Worm (Caenorhabditis elegans): ENCODE results near the gene fbxb-76.

fbxb-76 gene

DNA sequence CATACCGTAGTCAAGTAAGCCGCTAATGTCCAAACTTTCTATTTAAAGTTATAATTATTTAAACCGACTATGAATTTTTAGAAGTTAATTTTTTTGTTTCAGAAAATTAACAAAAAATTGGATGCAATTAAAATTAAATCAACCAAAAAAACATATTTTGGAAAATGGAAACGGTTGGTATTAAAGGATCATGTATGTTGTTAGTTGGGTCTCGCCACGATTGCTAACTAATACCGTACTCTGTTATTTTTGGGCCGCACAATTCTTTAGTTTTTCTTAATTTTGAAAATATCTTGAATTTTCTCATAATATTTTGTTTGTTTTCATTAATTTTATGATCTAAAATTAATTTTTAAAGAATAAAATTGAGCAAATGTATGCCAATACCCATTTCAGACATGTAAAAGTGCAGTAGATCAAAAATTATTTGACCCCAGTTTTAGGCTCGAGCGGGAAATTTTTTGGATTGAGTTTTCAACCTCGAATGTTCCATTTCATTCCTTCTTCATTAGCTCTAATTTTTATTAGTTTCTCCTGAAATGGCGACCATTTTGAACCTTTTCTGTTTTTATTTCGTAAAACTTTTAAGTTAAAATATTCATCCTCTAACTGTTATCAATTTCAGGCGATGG lies 6.7 kb downstream of the fbxb-76 start, which contains the start of gene cbd-1:
Gene cbd-1 (plus strand): TSS at position 626 of the 632 bp plus-strand sequence.
- no peak for TF ChIP-seq unc-62 (GFP tag; optimal IDR thresholded peaks at IDR 0.05)

DNA sequence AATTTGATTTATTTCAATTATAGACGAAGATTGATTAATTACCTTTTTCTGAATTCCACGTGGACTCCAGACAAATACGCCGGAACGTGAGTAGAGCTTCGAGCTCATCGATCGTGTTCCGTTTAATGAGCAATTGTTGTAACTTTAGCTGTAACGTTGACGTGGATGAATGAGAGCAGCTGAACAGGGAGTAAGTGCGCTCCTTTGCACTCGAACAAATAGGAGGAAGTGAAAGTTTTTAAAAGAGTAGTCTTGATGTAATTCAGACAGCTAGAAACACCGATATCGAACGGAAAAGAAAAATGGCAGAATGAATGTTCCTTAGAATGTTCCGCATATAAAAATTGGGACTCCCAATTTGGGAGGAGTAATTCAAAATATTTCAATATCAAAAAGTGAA lies 7.5 kb downstream of the fbxb-76 start, which contains the start of gene sec-31:
Gene sec-31 (minus strand): TSS at position 148 of the 400 bp plus-strand sequence.
- no peak for TF ChIP-seq unc-62 (GFP tag; optimal IDR thresholded peaks at IDR 0.05)

DNA sequence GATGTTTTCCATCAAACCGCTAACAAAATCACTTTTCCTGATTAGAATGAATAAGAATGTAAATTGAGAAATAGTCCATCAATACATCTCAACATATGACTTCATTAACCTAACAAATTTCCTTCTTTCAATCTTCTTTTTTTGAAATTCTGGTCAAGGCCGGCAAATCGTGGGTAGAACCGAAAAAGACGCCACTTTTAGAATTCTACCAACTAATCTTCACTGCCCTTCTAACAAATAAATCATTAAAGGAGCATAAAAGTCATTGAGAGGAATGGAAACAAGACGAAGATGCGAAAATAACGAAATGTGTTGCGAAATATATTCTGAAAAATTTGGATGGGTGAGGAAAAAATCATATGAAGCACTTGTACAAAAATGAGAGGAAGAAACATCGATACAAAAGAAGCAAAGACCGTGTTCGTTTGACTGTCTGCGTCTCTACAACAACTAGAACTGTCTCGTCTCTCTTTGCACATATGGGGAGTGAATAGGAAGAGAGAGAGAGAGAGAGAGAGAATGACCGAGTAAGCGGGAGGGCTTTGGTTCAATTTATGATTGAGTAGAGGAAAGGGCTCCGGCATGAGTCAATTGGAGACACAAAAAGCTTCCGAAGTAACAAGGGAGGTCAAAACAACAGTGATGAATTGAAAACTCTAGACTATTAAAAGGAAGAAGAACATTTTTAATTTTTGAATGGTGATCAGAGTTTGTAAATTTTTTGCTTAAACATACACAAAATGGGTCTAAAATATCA lies 15.2 kb downstream of the fbxb-76 start:
- TF ChIP-seq unc-62 (GFP tag; optimal IDR thresholded peaks at IDR 0.05) = no peak

DNA sequence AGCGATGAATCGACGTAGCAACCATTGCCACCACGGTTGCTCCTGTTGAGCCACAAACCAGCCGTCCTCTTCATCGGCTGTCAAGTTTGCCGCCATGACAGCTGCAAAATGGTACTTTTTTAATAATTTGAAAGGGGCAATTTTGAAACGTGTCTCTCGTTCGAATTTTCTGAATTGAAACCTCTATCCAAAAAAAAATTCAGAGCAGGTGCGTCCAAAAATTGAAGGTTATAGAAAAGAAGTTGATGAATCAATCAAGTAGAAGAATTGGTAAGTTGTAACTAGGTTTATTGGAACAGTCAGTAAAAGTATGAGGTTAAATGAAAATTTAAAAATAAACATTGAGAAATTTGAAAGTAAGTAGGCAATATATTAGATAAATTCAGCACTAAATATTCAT lies 17.7 kb downstream of the fbxb-76 start, which contains the start of gene T01G1.4:
Gene T01G1.4 (minus strand): TSS at position 101 of the 400 bp plus-strand sequence.
- TF ChIP-seq unc-62 (GFP tag; optimal IDR thresholded peaks at IDR 0.05) = no peak

DNA sequence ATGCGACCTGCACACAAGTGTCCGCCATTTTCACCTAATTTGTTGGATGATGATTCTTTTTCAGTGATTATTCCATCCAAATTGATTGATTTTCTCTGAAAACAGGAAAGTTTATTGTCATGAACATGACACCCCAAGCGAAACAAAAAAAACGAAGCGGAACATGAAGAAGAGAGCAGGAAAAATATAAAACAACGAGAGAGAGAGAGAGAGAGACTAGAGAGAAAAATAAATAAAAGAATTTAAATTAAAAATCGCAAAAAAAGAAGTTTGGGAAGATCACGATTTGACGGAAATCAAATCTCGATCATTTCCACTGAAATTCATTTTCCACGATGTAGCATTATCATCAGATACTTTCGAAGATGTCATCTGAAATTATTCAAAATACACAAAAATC lies 19.4 kb downstream of the fbxb-76 start, which contains the start of gene klp-12:
Gene klp-12 (minus strand): TSS at position 101 of the 400 bp plus-strand sequence.
- TF ChIP-seq unc-62 (GFP tag; optimal IDR thresholded peaks at IDR 0.05) = no peak

DNA sequence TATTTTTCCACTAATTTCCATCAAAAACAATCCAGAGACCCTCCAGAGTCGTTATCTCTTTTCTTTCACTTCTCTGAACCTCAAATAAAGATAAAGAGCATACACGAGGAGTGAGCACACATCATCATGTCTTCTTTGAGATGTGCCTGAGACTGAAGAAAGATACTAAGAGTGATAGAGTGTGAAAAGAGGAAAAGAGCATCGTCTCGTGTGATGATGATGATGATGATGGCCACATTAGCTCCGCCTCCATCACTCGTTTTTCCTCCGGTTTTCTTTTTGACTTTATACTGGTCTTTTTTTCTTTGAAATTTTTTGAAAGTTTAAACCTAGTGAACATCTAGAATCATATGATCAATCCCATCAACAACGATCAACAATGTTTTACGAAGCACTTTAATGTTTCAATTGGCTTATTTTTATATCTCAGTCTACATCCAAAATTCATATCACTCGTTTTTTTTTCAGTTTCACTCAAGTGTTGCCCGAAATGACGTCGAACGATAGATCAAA lies 25.2 kb downstream of the fbxb-76 start, which contains the start of gene T01G1.2:
Gene T01G1.2 (plus strand): TSS at position 463 of the 513 bp plus-strand sequence.
- no peak for TF ChIP-seq unc-62 (GFP tag; optimal IDR thresholded peaks at IDR 0.05)

DNA sequence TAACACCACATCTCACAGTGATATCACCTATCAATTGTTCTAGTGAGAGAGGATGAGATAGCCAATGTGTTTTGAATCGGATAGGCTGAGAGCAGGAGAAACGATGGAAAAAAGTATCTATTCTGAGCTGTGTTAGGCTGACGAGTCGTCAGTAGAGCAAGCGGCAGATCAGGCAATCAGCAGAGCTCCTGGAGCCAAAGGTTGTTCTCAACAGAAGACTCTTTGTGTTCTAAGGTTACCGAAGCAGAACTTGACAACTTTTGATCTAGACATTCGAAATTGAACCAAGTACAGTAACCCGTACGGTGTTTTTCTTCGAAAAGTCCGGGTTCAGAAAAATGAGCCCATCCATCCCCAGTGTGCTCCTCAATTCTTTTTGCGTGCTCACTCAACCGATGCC lies 26.4 kb downstream of the fbxb-76 start:
- no peak for TF ChIP-seq unc-62 (GFP tag; optimal IDR thresholded peaks at IDR 0.05)

DNA sequence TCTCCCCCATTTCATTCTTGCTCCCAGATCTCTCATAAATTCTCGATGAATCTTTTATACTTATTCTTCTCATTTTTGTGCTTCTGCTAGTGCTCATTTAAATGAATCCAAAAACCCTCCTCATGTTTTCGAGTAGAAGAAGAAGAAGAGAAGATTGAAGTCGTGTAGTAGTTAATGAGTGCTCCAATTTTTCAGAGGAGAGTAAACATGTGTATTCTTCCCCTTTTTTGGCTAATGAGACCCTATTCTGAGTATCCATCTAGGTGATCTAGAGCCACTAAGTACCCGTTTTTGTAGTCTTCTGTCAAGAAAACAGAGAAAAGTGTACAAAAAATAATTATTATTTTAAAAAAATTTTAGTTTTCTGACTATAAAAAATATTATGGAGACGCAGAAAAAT lies 27.6 kb downstream of the fbxb-76 start:
- TF ChIP-seq unc-62 (GFP tag; optimal IDR thresholded peaks at IDR 0.05) = no peak

DNA sequence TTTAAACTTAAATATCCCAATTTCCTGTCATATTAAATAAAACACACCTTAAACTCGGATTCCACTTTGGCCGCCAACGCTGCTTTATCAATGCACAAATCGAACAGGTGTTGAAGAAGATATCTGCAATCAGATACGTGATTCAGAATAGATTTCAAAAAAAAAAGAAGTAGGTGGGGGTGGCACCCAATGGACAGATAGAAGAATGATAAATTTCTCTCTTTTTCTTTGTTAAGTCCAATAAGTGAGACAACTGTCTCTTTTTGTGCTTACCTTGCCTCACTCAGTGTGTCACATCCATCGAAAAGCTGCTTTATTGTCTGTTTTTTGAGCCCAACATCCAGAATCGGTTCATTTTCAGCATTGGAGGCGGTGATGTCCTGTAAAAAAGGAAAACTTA lies 28.3 kb downstream of the fbxb-76 start:
- TF ChIP-seq unc-62 (GFP tag; optimal IDR thresholded peaks at IDR 0.05) = no peak

DNA sequence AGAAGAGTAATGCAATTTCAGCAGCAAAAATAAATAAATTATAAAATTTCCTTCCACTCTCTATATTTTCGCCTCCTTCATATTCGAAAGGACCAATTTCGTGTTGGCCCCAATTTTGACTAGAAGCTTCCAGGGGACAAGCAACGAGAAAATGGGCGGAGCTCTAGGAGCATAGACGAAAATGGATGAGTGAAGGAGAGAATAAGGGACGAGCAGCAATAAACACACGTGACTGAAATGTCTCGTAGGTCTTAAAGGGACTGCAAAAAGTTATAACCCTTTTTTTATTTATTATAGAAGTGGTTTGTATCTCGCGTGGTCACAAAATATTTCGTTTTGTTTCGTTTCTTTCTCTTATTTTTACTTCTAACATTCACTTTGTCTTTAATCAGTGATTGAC lies 29.4 kb downstream of the fbxb-76 start:
- no peak for TF ChIP-seq unc-62 (GFP tag; optimal IDR thresholded peaks at IDR 0.05)

DNA sequence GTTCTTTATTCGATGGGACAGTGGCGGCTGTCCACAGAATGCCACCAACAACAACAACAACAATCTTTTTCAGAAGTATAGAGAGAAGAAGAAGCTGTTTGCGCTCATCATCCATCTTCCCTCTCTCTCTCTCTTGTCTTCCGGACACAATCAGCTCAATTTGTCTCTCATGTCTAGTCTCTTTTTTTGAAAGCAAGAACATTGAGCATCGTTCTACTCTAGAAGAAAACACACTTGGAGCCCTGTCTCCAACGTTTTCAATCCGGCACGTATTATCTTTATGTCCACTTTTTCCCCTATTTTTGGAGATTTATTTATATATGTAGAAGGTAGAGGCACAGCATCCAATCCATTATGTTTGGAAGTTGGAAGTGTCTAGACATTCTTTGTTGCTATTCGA lies 30.3 kb downstream of the fbxb-76 start:
- no peak for TF ChIP-seq unc-62 (GFP tag; optimal IDR thresholded peaks at IDR 0.05)

DNA sequence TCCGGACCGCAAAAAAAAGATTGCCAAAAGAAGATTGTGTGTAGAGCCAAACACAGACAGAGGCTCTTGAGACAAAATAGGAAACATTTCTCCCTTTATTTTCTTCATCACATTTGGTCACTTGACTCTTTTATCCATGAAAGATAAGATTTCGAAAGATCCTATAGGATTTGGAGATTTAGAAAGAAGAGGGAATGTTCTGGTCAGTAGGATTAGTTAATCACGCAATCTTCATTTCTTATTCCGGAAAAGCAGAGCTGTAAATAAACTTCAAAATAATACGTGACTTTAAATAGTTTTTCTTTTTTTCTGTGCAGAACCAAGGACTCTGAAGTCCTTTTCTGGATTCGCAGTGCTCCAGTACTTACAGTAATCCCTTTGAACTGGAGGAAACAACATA lies 31.9 kb downstream of the fbxb-76 start:
- TF ChIP-seq unc-62 (GFP tag; optimal IDR thresholded peaks at IDR 0.05) = no peak

DNA sequence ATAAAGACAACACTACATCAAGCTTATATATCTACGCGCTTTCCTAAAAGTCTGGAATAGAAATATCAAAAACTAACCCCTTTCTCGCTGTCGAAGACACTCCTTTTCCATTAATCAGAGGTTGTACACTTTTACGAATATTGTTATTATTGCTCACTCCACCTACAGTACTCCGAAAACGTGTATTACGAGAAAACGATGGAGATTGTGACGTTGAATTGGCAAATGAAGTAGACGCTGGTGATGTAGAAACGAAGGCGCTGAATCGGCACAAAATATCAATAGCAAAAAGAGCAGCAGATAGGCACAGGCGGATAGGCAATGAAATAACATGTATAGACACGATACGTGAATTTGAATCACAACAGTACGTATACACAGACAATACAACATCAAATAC lies 34.9 kb downstream of the fbxb-76 start:
- no peak for TF ChIP-seq unc-62 (GFP tag; optimal IDR thresholded peaks at IDR 0.05)

DNA sequence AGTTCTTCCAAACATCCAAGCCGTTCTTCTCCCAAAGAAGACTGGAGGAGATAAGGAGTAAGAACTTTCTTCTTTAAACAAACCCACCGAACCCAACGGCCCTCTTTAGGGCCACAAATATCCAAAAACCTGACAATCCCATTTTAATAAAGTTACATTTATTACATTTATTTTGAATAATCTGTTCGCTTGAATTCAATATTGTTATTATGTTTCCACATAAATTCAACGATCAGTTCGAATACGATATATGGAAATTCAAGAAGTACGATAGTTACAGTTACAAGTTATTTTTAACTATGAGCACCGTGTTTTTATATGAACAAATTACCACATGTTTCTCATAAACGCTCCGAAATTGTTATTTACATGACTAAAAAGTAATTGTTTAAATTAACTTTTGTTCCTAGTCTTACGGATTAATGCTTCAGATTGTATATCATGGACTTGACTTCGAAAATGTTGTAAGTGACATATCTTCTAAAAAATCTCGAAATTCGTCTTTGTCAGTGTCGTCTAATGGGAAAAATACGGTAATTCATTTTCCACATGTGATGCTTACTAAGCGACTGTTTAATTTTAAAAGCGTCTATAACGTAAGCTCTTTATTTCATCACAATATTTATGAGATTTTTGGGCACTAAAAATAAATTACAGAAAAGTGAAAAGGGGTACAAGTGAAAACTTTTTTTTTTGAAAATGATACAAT lies 38.3 kb downstream of the fbxb-76 start:
- TF ChIP-seq unc-62 (GFP tag; optimal IDR thresholded peaks at IDR 0.05) = no peak

DNA sequence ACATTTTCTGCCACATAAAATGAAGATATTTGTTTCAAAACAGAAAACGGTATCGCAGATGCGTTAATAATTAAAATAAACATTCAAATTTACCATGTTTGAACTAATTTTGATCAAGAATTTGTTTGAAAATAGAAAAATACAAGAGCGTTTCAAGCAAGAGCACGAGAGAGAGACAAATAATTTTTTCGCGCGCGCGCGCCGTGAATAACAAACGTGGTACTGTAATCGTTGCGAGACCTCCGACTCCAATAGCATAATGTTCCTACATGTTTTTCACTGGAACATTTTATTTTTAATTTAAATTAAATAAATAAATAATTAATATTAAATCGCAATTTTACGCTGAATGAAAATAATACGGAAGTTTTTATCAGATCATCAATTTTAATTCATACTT lies 42.1 kb downstream of the fbxb-76 start, which contains the start of gene F54E12.2:
Gene F54E12.2 (minus strand): TSS at position 164 of the 400 bp plus-strand sequence.
- no peak for TF ChIP-seq unc-62 (GFP tag; optimal IDR thresholded peaks at IDR 0.05)

DNA sequence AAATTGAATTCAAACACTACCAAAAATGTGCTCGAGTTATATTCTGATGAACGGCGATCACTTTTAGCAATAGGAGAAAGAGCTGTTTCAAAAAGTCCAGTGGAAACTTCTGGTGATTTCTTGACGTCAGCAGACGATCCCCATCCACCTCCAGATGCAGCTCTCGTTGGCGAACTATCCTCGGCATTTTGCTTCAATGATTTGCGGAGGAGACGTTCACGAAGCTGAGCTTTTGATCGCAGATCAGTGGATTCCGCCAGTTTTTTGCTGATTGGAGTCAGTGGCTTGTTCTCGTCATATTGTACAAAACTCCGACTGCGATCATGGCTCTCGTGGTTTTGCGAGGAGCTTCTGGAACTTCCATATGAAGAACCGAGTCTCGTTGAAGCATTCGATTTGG lies 43.0 kb downstream of the fbxb-76 start:
- no peak for TF ChIP-seq unc-62 (GFP tag; optimal IDR thresholded peaks at IDR 0.05)
